Fruit fly (Drosophila melanogaster) S2 (cell line): ENCODE data around the gene CG12483.

Source experiments
- CG8478 ChIP-seq: fragments of >200 bp; optimal IDR thresholded peaks from 2 replicates; lab custom pipeline; 2018
- CTCF ChIP-seq, 2 experiments: fragments of >200 bp; optimal IDR thresholded peaks; 2 replicates each; lab custom pipeline; 2018

CG12483 gene

DNA sequence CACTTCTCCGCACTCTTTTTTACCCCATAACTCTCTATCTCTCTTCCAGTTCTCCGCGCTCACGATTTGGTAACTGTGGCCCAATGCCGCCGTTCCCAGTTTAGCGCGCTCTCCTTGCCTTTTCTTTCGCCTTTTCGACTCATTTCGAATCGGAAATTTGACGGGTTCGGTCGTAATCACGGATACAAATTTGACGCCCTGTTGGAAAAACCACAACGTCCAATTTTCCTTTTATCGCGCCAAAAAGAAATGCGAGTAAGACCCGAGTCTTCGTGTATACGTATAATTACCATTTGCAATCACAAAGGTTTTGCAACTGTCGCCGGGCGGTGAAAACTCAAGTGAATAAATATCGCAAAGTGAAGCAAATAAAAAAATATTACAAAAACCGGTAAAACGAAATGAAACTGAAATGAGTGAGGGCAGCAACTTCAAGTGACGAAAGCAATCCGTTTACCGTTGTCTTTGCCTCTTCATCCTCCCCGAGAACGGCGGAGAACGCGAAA, 31.2 kb upstream of the CG12483 start, which contains the start of gene Pdk1:
TSS of gene Pdk1 (plus strand) at position 140 of the 506 bp plus-strand sequence.
- TF ChIP-seq CTCF (optimal IDR thresholded peaks at IDR 0.05; lab: Kevin White, UChicago) (no peak), CG8478 (lab: Kevin White, UChicago) (no peak)

DNA sequence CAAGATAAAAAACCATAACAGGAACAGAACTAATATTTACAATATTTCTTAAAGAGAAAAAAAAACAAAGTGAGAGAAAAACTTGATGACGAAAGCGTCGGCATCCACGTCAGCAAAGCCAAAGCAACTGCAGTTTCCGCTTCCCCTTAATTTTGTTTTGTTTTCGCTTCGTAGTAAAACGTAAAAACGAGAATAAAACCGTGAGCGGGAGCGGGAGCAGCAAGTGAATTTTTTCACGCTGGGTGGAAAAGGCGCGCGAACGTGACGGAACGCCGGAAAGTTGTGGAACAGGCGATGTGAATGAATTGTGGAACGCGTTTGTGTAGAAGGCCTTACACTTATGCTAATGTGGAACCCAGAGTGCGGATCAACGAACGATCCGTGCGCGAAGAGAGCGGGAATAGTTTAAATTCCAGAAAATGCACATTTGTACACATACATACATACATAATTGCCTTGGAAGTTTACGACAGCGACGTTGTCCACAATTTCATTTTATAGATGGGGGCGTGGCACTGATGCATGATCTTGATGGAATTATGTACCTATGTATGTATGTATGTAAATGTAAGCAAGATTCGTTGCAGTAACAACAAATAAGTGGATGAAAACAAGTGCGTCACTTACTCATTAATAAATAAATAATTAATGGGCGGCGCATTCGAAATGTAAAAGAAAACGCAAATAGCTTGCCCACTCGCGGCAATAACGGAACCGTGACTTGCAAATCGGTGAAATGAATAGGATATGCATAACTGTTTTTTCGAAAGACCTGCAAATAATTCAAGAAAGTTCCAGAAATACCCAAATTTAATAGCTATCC, 30.3 kb upstream of the CG12483 start:
- TF ChIP-seq CTCF (optimal IDR thresholded peaks at IDR 0.05; lab: Kevin White, UChicago) (no peak), CG8478 (lab: Kevin White, UChicago) (no peak)

DNA sequence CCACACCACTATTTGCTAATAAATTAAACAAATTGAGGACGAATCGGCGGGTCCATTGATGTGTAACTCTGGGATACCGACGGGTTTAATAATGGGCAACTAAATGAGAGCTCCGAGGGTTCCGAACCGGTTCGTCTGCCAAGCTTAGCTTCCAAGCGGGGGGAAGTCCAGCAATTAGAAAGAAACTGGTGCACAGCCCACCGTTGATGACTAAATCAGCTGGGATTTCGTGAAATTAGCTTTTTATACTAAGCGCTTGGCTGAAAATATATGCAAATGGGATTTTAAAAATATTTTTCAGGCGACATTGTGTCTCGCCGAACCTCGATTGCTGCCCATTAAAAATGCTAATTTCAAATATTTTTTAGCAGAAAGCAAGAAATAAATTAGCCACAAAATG, 29.3 kb upstream of the CG12483 start:
- TF ChIP-seq CG8478 (lab: Kevin White, UChicago) (no peak), CTCF (optimal IDR thresholded peaks at IDR 0.05; lab: Kevin White, UChicago) (no peak)

DNA sequence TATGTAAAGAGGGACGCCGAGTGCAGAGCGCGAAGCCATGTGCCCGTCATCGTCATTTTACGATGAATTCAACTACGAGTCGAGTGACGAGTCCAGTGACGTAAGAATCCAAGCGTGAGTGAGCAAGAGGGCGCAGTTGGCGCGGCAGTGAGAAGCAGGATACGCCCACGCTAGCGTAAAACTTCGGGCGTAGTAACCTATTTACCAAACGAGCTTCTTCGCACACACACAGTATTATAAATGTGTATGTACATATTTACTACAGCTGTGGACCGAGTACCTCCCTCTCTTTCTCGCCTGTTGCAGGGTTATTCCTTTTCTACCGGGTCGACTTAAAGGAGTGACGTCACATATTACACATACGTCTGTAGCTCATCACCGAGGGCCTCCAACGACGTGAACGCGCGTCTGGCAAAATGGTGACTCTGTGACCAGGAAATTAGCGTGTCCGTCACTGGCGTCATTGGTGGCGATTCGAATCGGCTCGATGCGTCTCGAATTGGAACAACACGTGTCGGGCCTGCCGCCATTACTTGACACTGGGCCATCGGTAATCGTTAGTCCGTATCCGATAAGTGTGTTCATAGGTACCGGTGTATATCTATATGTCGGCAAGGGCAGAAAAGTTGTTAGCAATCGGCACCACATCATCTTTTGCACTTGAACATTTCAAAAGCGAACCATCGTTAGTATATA, 25.8 kb upstream of the CG12483 start:
- TF ChIP-seq CTCF (optimal IDR thresholded peaks at IDR 0.05; lab: Kevin White, UChicago) (no peak), CG8478 (lab: Kevin White, UChicago) (no peak)

DNA sequence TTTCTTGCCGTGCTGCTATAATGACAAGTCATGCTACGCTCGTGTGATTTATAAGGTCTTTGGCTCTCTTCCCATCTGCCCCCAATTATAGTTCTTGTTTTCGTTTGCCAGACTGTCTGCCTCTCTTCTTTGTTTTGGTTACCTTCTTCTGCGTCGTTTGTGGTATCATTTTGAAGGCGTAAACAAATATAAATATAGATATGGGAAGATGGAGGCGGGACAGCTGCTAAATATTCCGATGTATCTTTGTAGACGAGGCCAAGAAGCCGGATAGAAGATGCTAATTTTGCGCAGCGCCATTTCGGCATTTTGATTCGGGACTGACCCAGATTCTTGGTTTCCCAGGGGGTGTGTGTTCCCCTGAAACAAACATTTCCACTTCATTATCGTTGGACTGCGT, 21.2 kb upstream of the CG12483 start:
- TF ChIP-seq CTCF (optimal IDR thresholded peaks at IDR 0.05; lab: Kevin White, UChicago), result no peak
- no peak for TF ChIP-seq CG8478 (lab: Kevin White, UChicago)

DNA sequence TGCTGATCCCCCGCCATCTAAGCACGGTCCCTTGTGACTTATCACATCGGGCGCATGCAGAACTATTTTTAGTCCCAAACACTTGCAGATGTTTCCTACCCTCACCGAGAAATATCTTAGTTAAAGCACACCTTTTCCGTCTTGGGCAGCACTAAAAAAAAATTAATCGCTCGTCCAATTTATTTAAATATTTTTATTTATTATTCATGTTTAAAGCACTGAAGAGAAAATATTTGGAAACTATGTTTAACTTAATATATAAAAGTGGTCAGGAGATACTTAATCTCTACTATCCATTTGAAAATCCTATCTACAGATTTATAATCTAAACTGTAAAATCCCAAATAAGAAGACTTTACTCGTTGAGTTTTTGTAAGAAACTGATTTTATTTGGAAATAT, 11.8 kb upstream of the CG12483 start:
- TF ChIP-seq CTCF (optimal IDR thresholded peaks at IDR 0.05; lab: Kevin White, UChicago) (no peak), CG8478 (lab: Kevin White, UChicago) (no peak)

DNA sequence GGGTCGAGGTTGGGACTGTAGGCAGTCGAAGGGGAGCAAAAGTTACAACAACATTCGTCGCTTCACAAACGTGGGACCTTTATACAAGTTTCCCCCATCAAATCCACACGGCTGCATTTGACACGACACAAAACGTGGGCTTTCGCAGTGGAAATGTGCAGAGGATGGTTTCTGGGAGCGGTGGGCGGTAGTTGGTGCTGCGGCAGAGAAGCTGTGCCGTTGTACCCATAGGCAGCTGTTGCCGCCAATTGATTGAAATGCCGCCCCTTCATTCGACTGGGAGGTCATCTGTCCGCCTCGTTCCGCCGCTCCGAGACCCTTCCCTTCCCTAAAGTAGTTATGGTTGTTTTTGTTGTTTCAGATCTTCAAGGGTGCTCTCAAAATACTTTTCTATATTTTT, 10.9 kb upstream of the CG12483 start:
- no peak for TF ChIP-seq CTCF (optimal IDR thresholded peaks at IDR 0.05; lab: Kevin White, UChicago)
- no peak for TF ChIP-seq CG8478 (lab: Kevin White, UChicago)

DNA sequence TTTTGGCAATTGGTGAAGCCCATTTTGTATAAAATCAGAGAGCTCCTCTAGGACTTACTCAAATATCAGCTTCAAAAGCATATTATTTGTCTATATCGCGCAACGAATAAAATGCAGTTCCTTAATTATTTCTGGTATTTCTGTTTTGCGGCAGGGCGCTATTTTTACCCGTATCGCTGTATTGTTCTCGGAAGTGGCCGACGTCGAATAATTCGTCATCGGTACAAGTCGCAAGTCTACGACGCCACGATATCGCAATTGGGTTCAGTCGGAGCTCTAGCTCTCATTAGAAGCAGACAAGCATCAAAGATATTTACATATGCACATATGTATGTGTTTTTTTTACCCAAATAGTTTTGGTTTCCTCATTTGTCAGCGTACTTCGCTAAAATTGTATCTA, 5.9 kb upstream of the CG12483 start:
- no peak for TF ChIP-seq CTCF (optimal IDR thresholded peaks at IDR 0.05; lab: Kevin White, UChicago)
- TF ChIP-seq CG8478 (lab: Kevin White, UChicago), result no peak

DNA sequence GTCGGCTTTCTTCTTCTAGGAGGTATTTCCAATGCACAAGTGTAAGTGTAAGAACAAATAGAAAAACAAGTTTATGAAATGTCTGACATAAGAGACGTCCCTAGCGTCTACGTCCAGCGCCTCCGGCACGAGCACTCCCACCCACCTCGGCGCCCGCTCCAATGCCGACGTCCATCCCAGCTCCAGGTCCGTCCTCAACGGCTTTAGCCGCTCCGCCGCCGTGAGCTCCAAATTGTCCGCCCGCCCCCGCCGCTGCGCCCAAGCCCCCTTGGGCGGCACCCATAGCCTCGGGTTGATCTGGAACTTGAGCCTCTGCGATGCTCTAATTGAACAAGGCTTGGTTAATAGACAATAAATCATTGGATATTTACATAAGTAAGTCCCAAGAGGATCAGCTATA, 352 bp downstream of the CG12483 start:
- TF ChIP-seq CTCF (optimal IDR thresholded peaks at IDR 0.05; lab: Kevin White, UChicago), result no peak
- TF ChIP-seq CG8478 (lab: Kevin White, UChicago), result no peak

DNA sequence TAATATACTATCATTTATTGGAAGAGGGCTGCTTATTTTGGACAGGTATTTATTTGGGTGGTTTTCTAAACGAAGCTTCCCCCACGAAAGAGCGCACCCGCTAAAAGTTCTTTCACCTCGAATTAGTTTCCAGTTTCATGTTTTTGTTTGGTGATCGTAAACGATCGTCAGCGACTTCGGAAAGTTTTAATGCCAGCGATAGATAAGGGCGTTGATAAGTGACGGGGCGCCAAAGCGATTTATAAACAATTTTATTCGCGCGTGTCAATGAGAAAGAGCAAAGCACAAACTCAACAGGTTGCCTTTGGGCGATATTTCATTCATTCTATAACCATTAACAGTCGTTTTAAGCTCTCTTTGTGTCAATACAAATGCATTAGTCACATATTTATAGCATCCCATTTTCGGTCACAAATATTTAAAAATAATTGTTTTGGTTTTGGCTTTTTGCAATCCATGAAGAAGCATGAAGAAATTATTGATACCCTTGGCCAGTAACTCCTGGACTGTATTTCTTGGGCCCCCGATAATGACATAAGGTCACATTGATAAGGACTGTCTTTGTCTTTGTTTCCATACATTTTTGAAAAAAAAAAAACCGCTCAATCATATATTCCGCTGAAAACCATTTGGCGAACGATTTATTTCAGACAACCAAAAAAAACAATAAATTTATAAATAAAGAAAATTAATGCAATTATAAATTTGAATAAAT, 2.6 kb downstream of the CG12483 start:
- no peak for TF ChIP-seq CTCF (optimal IDR thresholded peaks at IDR 0.05; lab: Kevin White, UChicago)
- TF ChIP-seq CG8478 (lab: Kevin White, UChicago), result no peak

DNA sequence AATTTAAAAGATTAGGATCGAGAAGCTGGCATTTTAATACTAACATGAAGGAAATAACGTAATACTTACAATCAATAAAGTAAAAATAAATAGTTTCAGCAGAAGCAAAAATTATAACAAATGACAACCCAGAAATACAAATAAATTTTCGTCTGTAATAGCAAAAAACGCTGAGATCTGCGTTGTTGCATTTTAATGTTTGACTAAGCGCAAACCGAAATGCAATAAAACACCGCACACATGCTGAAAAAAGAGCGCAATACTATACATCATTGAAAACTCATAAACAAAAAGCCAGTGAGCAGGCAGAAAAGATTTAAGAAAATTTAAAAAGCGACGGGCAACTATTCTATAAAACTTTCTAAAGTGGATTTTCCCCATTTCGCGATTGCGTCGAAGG, 3.3 kb downstream of the CG12483 start:
- TF ChIP-seq CTCF (optimal IDR thresholded peaks at IDR 0.05; lab: Kevin White, UChicago) (no peak), CG8478 (lab: Kevin White, UChicago) (no peak)

DNA sequence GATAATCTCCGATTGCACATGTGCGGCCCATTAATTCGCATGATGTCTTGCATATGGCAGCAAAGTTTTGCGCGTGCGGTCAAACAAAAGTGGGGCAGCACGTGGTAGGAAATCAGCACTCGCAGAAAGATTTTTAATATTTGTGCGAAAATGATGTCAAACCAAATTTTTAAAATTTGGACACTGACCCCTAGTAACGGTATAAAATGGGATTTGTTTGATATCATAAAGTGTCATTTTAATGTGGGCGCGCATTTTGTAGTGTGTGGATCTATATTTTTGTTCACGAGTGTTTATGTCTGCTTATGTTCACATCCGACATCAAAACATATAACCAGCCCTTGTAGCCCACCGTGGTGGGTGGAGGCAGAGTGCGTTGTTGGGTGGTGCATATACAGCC, 4.1 kb downstream of the CG12483 start:
- TF ChIP-seq CTCF (optimal IDR thresholded peaks at IDR 0.05; lab: Kevin White, UChicago) (no peak), CG8478 (lab: Kevin White, UChicago) (no peak)

DNA sequence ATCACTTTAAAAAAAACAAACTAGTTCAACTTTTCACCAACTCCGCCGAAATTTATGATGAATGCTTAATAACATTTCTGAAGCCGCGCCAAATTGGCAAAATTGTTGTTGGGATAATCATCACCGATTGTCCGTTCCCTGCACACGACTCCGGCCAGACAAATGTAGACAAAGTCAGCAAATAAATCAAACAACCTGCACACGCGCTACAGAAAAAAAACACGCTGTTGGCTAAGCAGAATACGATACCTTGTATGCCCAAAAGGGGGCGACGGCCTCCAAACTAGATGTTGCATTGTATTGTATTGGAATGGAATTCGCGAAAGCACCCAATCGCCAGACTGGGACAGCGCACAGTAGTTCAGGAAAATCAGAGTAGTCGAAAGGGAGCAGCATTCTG, 4.6 kb downstream of the CG12483 start:
- TF ChIP-seq CTCF (optimal IDR thresholded peaks at IDR 0.05; lab: Kevin White, UChicago), result no peak
- no peak for TF ChIP-seq CG8478 (lab: Kevin White, UChicago)

DNA sequence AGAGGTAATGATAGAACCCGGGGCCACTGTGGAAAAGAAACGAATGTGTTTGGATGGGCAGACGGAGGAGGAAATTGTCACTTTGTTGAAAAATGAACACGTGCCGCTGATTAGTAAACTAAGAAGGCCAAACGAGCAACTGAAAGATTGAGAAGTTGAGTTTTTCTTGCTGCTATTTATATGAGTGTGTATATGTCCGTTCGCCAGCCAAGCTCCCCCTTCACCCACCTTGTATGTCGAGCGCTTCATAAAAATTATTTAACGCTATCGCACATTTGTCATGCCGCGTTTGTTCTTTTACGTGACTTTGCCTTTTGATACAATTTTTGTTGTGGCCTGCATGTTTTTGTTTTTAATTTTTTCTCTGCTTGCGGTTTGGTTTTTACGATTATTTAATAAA, 6.2 kb downstream of the CG12483 start:
- TF ChIP-seq CG8478 (lab: Kevin White, UChicago) (no peak), CTCF (optimal IDR thresholded peaks at IDR 0.05; lab: Kevin White, UChicago) (no peak)

DNA sequence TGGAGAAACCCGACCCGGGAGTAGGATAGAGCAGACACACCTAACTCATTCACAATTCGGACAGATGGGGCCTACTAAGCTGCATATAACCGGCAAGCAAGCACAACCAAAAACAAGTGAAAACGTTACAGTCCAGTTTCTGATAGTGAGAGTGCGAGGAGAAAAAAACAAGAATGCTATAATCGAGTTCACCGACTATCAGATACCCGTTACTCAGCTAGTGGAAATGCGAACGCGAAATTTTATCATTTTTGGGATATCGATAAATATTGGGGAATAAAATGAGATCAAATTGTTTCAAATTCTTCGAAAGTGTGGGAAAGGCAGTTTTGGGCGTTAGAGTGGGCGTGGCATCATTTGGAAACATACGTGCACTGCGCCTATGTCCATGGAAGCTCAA, 7.3 kb downstream of the CG12483 start:
- TF ChIP-seq CG8478 (lab: Kevin White, UChicago) (no peak), CTCF (optimal IDR thresholded peaks at IDR 0.05; lab: Kevin White, UChicago) (no peak)
